Worm (Caenorhabditis elegans): ENCODE measurements around the gene str-87.

DNA sequence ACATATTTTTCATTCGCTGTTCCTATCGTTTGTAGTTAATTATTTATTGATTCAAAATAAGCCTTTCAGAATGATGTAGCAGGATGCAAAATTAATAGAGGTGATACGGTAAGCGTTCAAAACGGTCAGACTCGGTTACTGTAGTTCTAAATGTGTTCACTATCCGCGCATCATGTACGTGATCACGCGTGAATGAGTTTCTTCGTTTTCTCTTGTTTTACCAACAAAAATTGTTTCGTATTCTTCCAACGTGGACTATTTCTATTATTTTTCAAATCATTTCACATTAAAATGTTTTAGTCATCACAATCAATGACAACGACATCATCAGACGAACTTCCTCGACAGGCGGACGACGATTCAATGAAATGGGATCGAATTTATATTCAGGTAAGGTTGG is 40.5 kb downstream of the str-87 start, which contains the start of gene gck-1:
- TF ChIP-seq sox-4 (tag; optimal IDR thresholded peaks at IDR 0.05) = no peak
- no peak for TF ChIP-seq ama-1 (optimal IDR thresholded peaks at IDR 0.05)
- no peak for TF ChIP-seq che-1 (tag; optimal IDR thresholded peaks at IDR 0.05)
- no peak for TF ChIP-seq fax-1 (tag; optimal IDR thresholded peaks at IDR 0.05)
- TF ChIP-seq pha-4 (tag; optimal IDR thresholded peaks at IDR 0.05) = no peak
- TF ChIP-seq nhr-11 (tag; optimal IDR thresholded peaks at IDR 0.05) = no peak
- no peak for TF ChIP-seq ref-2 (tag; optimal IDR thresholded peaks at IDR 0.05)
- no peak for TF ChIP-seq unc-55 (GFP tag; optimal IDR thresholded peaks at IDR 0.05)
- TF ChIP-seq pros-1 (tag; optimal IDR thresholded peaks at IDR 0.05) = no peak
- TF ChIP-seq hlh-13 (GFP tag; optimal IDR thresholded peaks at IDR 0.05) = no peak
- no peak for TF ChIP-seq madf-2 (tag; optimal IDR thresholded peaks at IDR 0.05)
- no peak for TF ChIP-seq ceh-19 (GFP tag; optimal IDR thresholded peaks at IDR 0.05)
- no peak for TF ChIP-seq gmeb-2 (tag; optimal IDR thresholded peaks at IDR 0.05)

Measured in whole organism, late embryonic.